Fruit fly (Drosophila melanogaster): ENCODE results near the gene CheB38b.

The CheB38b gene

dm6 chr2L:20809229-20809628 is 7.8 kb downstream of the CheB38b start:
- TF ChIP-seq noc (tag; optimal IDR thresholded peaks at IDR 0.05): no peak

- TF ChIP-seq noc (tag; optimal IDR thresholded peaks at IDR 0.05): no peak
These were observed 8.4 kb downstream of the CheB38b start for dm6 chr2L:20808510-20809195.

dm6 chr2L:20807617-20808509 is 9.2 kb downstream of the CheB38b start:
- peak; percentile 68 for TF ChIP-seq noc (tag; optimal IDR thresholded peaks at IDR 0.05)

dm6 chr2L:20806619-20807018 is 10.5 kb downstream of the CheB38b start:
- TF ChIP-seq noc (tag; optimal IDR thresholded peaks at IDR 0.05): no peak

- TF ChIP-seq noc (tag; optimal IDR thresholded peaks at IDR 0.05): peak; percentile 97
These were observed 11.3 kb downstream of the CheB38b start for dm6 chr2L:20805624-20806339.

dm6 chr2L:20803733-20804164 is 13.3 kb downstream of the CheB38b start:
- TF ChIP-seq noc (tag; optimal IDR thresholded peaks at IDR 0.05): no peak

dm6 chr2L:20802839-20803238 is 14.2 kb downstream of the CheB38b start:
- no peak for TF ChIP-seq noc (tag; optimal IDR thresholded peaks at IDR 0.05)

dm6 chr2L:20802204-20802603 is 14.9 kb downstream of the CheB38b start:
- TF ChIP-seq noc (tag; optimal IDR thresholded peaks at IDR 0.05): no peak

- no peak for TF ChIP-seq noc (tag; optimal IDR thresholded peaks at IDR 0.05)
These were observed 15.3 kb downstream of the CheB38b start for dm6 chr2L:20801801-20802200.

- peak; percentile 69 for TF ChIP-seq noc (tag; optimal IDR thresholded peaks at IDR 0.05)
These were observed 16.8 kb downstream of the CheB38b start for dm6 chr2L:20799991-20800897.

- TF ChIP-seq noc (tag; optimal IDR thresholded peaks at IDR 0.05): no peak
These were observed 18.7 kb downstream of the CheB38b start for dm6 chr2L:20798351-20798777.

- no peak for TF ChIP-seq noc (tag; optimal IDR thresholded peaks at IDR 0.05)
These were observed 19.6 kb downstream of the CheB38b start, which contains the start of gene CG9328 for dm6 chr2L:20797515-20797847. CG9328 (plus strand) TSS chr2L:20797715.

dm6 chr2L:20796758-20797514 is 20.1 kb downstream of the CheB38b start, which contains the start of gene vari:
vari (minus strand) TSS chr2L:20797042.
- TF ChIP-seq noc (tag; optimal IDR thresholded peaks at IDR 0.05): no peak

dm6 chr2L:20795774-20796173 is 21.3 kb downstream of the CheB38b start:
- TF ChIP-seq noc (tag; optimal IDR thresholded peaks at IDR 0.05): no peak
